Fruit fly (Drosophila melanogaster): Measurements from ENCODE around the gene CG10479.

The CG10479 gene

DNA sequence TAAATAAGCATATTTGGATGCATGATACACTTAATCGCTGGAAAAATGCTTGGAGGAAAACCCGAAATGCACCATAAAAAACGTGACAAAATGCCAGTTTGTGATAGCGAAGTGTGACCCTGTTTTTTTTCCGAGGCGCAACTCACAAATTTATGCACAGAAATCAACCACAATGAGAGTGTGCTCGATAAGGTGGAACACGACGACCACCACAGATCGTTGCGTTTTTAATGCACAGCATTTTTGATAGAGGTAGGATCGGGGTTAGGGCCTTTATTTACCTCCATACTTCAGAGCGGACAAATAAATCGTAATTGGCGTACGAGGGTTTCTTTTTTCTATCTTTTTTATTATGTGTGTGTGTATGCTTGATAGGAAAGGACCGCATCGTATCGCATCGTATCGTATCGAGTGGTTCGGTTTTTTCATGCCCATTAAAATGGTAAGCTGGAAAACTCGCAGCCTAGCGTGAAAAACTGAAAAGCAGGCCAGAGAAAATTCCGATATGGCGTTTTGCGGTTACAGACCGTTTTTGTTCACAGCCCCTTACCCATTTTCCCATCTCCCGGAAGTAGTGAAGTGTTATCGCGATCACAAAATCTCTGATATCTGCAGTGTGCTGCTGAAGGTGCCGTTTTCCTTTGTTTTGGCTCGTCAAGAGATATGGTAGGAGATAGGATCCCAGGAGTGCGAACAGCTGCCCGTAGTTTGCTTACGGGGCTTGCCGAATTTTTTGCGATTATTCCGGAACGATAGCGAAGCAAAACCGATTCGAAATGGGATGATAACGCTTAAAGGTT lies 4.9 kb upstream of the CG10479 start (continued):
- no peak for TF ChIP-seq ATbp (GFP tag; optimal IDR thresholded peaks at IDR 0.05)
- no peak for TF ChIP-seq Sox100B (GFP tag; optimal IDR thresholded peaks at IDR 0.05)
- peak; percentile 86 for TF ChIP-seq sqz (GFP tag; optimal IDR thresholded peaks at IDR 0.05)
- TF ChIP-seq aop (GFP tag; IDR thresholded peaks at IDR 0.05): peak; percentile 36; the same call in 1 of the 2 replicates
- TF ChIP-seq NC2β (GFP tag; optimal IDR thresholded peaks at IDR 0.05): no peak
- no peak for TF ChIP-seq CG4282 (GFP tag; optimal IDR thresholded peaks at IDR 0.05)
- TF ChIP-seq CG9437 (GFP tag; optimal IDR thresholded peaks at IDR 0.05): peak; percentile 37
- no peak for TF ChIP-seq tio (GFP tag; optimal IDR thresholded peaks at IDR 0.05)
- no peak for TF ChIP-seq ro (GFP tag; IDR thresholded peaks at IDR 0.05)
- no peak for TF ChIP-seq Stat92E (GFP tag; optimal IDR thresholded peaks at IDR 0.05)
- TF ChIP-seq Spps (tag; optimal IDR thresholded peaks at IDR 0.05): no peak
- no peak for TF ChIP-seq CG13123 (GFP tag; optimal IDR thresholded peaks at IDR 0.05)
- TF ChIP-seq CG9609 (GFP tag; optimal IDR thresholded peaks at IDR 0.05): no peak
- no peak for TF ChIP-seq Sry-δ (GFP tag; optimal IDR thresholded peaks at IDR 0.05)
- TF ChIP-seq CG2889 (GFP tag; IDR thresholded peaks at IDR 0.05): no peak
- no peak for TF ChIP-seq CG4707 (GFP tag; optimal IDR thresholded peaks at IDR 0.05)
- TF ChIP-seq Dll (GFP tag; IDR thresholded peaks at IDR 0.05; ENCODE audit: partially characterized antibody): 0 out of 4 replicates have a peak, but pooled peaks have one; percentile 12
- no peak for TF ChIP-seq CG11560 (tag; IDR thresholded peaks at IDR 0.05)
- TF ChIP-seq sens (GFP tag): peak; percentile 7
- TF ChIP-seq CG34376 (GFP tag; optimal IDR thresholded peaks at IDR 0.05): no peak
- no peak for TF ChIP-seq yki (optimal IDR thresholded peaks at IDR 0.05)
- no peak for TF ChIP-seq cas (GFP tag; IDR thresholded peaks at IDR 0.05)
- TF ChIP-seq CG2202 (tag; optimal IDR thresholded peaks at IDR 0.05): no peak
- no peak for TF ChIP-seq CG12744 (GFP tag; optimal IDR thresholded peaks at IDR 0.05)
- TF ChIP-seq luna (GFP tag; optimal IDR thresholded peaks at IDR 0.05): no peak
- TF ChIP-seq CG17568 (GFP tag; optimal IDR thresholded peaks at IDR 0.05): no peak
- TF ChIP-seq CG1233 (GFP tag; optimal IDR thresholded peaks at IDR 0.05): no peak
- no peak for TF ChIP-seq onecut (GFP tag; IDR thresholded peaks at IDR 0.05)
- peak; percentile 27 for TF ChIP-seq stwl (tag; optimal IDR thresholded peaks at IDR 0.05)
- no peak for TF ChIP-seq dimm (GFP tag; IDR thresholded peaks at IDR 0.05)
- TF ChIP-seq BtbVII (GFP tag; optimal IDR thresholded peaks at IDR 0.05): no peak
- no peak for TF ChIP-seq danr (GFP tag; IDR thresholded peaks at IDR 0.05)
- TF ChIP-seq corto (GFP tag; optimal IDR thresholded peaks at IDR 0.05): no peak
- TF ChIP-seq CG16815 (GFP tag; optimal IDR thresholded peaks at IDR 0.05): no peak
- TF ChIP-seq grn (GFP tag; optimal IDR thresholded peaks at IDR 0.05): peak; percentile 94
- TF ChIP-seq crp (GFP tag; optimal IDR thresholded peaks at IDR 0.05): no peak
- no peak for TF ChIP-seq CG16779 (GFP tag; IDR thresholded peaks at IDR 0.05)
- no peak for TF ChIP-seq caup (GFP tag; optimal IDR thresholded peaks at IDR 0.05; ENCODE audit: severe bottlenecking)
- TF ChIP-seq CG17912 (GFP tag; optimal IDR thresholded peaks at IDR 0.05): no peak
- no peak for TF ChIP-seq Mrtf (GFP tag; IDR thresholded peaks at IDR 0.05)
- TF ChIP-seq CG2678 (tag; optimal IDR thresholded peaks at IDR 0.05): no peak
- TF ChIP-seq CG1647 (GFP tag; optimal IDR thresholded peaks at IDR 0.05): no peak
- no peak for TF ChIP-seq CG11093 (GFP tag; IDR thresholded peaks at IDR 0.05)
- TF ChIP-seq Poxn (GFP tag; IDR thresholded peaks at IDR 0.05): no peak
- no peak for TF ChIP-seq CG17385 (GFP tag; optimal IDR thresholded peaks at IDR 0.05)
- TF ChIP-seq Sin3A (optimal IDR thresholded peaks at IDR 0.05): no peak
- TF ChIP-seq salm (tag; optimal IDR thresholded peaks at IDR 0.05): no peak
- TF ChIP-seq Dip2 (GFP tag; IDR thresholded peaks at IDR 0.05): no peak
- peak; percentile 72 for TF ChIP-seq gsb-n (tag; optimal IDR thresholded peaks at IDR 0.05)
- TF ChIP-seq br (optimal IDR thresholded peaks at IDR 0.05): no peak
- peak in 1 of 2 experiments; percentile 18 for TF ChIP-seq tll (GFP tag; optimal IDR thresholded peaks at IDR 0.05)

Measured in whole organism, embryonic.